Worm (Caenorhabditis elegans) whole organism, young adult: ENCODE results near the gene mlc-3.

Experiments used
- F10E7.11 ChIP-seq: sonication (generic microtip); optimal IDR thresholded peaks from 2 replicates; lab custom pipeline; 2017; ENCODE audit warnings: mild to moderate bottlenecking, missing genetic modification characterization, moderate library complexity, missing compliant biosample characterization
- F23B12.7 ChIP-seq: sonication (generic microtip); optimal IDR thresholded peaks from 2 replicates; lab custom pipeline; 2017; ENCODE audit warnings: missing genetic modification characterization, mild to moderate bottlenecking, missing compliant biosample characterization, antibody characterized with exemption, moderate library complexity; ENCODE audit not compliant: insufficient read depth
- F33H1.4 ChIP-seq: fragments of 200-800 bp; sonication (Bioruptor generic); IDR thresholded peaks from 2 replicates; pipeline ENCODE4 v1.3.6; 2022; ENCODE audit warnings: missing genetic modification reagents, missing genetic modification characterization, missing compliant biosample characterization
- F37B4.10 ChIP-seq: fragments of 200-800 bp; sonication (Bioruptor generic); IDR thresholded peaks from 2 replicates; pipeline ENCODE4 v1.3.6; 2022; ENCODE audit warnings: missing genetic modification characterization, missing compliant biosample characterization
- F39B2.1 ChIP-seq: fragments of 200-800 bp; sonication (Bioruptor generic); IDR thresholded peaks from 2 replicates; pipeline ENCODE4 v1.3.6; 2022; ENCODE audit warnings: missing genetic modification reagents, missing genetic modification characterization, missing compliant biosample characterization
- F52B5.7 ChIP-seq: sonication (generic microtip); optimal IDR thresholded peaks from 2 replicates; lab custom pipeline; 2016; ENCODE audit warnings: mild to moderate bottlenecking, missing genetic modification characterization, missing compliant biosample characterization
- F57A8.1 ChIP-seq: fragments of 200-800 bp; sonication (Bioruptor generic); optimal IDR thresholded peaks from 2 replicates; lab custom pipeline; 2018; ENCODE audit warnings: mild to moderate bottlenecking, missing genetic modification characterization, moderate library complexity, missing compliant biosample characterization
- K11D2.4 ChIP-seq: fragments of 200-800 bp; sonication (Bioruptor generic); IDR thresholded peaks from 2 replicates; pipeline ENCODE4 v1.3.6; 2022; ENCODE audit warnings: missing genetic modification reagents, missing genetic modification characterization, missing compliant biosample characterization
- K12H6.12 ChIP-seq: fragments of 200-800 bp; sonication (Bioruptor generic); optimal IDR thresholded peaks from 2 replicates; lab custom pipeline; 2018; ENCODE audit warnings: mild to moderate bottlenecking, missing genetic modification characterization, missing compliant biosample characterization
- T07F8.4 ChIP-seq: sonication (generic microtip); optimal IDR thresholded peaks from 2 replicates; lab custom pipeline; 2016; ENCODE audit warnings: mild to moderate bottlenecking, missing genetic modification characterization, moderate library complexity, missing compliant biosample characterization
- T26A5.8 ChIP-seq: sonication (generic microtip); optimal IDR thresholded peaks from 2 replicates; lab custom pipeline; 2016; ENCODE audit warnings: missing genetic modification characterization, missing compliant biosample characterization
- Y67H2A.10 ChIP-seq: fragments of 200-800 bp; sonication (Bioruptor generic); conservative IDR thresholded peaks from 2 replicates; pipeline ENCODE4 v1.3.6; 2022; ENCODE audit warnings: missing genetic modification reagents, missing genetic modification characterization, missing compliant biosample characterization
- Y95B8A.8 ChIP-seq: fragments of 200-800 bp; sonication (Bioruptor generic); IDR thresholded peaks from 2 replicates; pipeline ENCODE4 v1.3.6; 2022; ENCODE audit warnings: missing genetic modification reagents, missing genetic modification characterization, missing compliant biosample characterization
- ama-1 ChIP-seq, 3 experiments: fragments of 150-350 bp in 1 of 3; sonication (generic microtip) in 2 of 3; optimal IDR thresholded peaks; 2 replicates each; lab custom pipeline; 2014 to 2018; ENCODE audit warnings: missing biosample characterization in 2 of 3, missing genetic modification characterization in 2 of 3, missing genetic modification reagents in 2 of 3
- atf-7 ChIP-seq: sonication (generic microtip); optimal IDR thresholded peaks from 2 replicates; lab custom pipeline; 2017; ENCODE audit warnings: mild to moderate bottlenecking, missing genetic modification characterization, missing compliant biosample characterization
- attf-3 ChIP-seq: fragments of 200-800 bp; sonication (Bioruptor generic); conservative IDR thresholded peaks from 2 replicates; pipeline ENCODE4 v1.3.6; 2022; ENCODE audit warnings: missing genetic modification reagents, missing genetic modification characterization, missing compliant biosample characterization
- attf-5 ChIP-seq: fragments of 200-800 bp; sonication (Bioruptor generic); optimal IDR thresholded peaks from 2 replicates; lab custom pipeline; 2018; ENCODE audit warnings: mild to moderate bottlenecking, missing genetic modification characterization, missing compliant biosample characterization
- cebp-1 ChIP-seq, 2 experiments: fragments of 200-800 bp in 1 of 2; sonication (Bioruptor generic) in 1 of 2; sonication (generic microtip) in 1 of 2; IDR thresholded peaks in 1 of 2; optimal IDR thresholded peaks in 1 of 2; 2 replicates each; pipeline versions ENCODE4 v1.3.6 to Lab custom; 2017 to 2022; ENCODE audit warnings: missing compliant biosample characterization in 2 of 2, missing genetic modification characterization in 2 of 2, mild to moderate bottlenecking in 1 of 2, missing genetic modification reagents in 1 of 2, moderate library complexity in 1 of 2
- ceh-40 ChIP-seq: fragments of 200-800 bp; sonication (Bioruptor generic); IDR thresholded peaks from 2 replicates; pipeline ENCODE4 v1.3.6; 2022; ENCODE audit warnings: missing genetic modification characterization, missing compliant biosample characterization
- chd-7 ChIP-seq: sonication (generic microtip); optimal IDR thresholded peaks from 2 replicates; lab custom pipeline; 2016; ENCODE audit warnings: mild to moderate bottlenecking, missing genetic modification characterization, moderate library complexity, missing compliant biosample characterization
- dox-1 ChIP-seq: fragments of 200-800 bp; sonication (Bioruptor generic); IDR thresholded peaks from 2 replicates; pipeline ENCODE4 v1.3.6; 2022; ENCODE audit warnings: missing genetic modification reagents, missing genetic modification characterization, missing compliant biosample characterization
- dpff-1 ChIP-seq: sonication (generic microtip); optimal IDR thresholded peaks from 2 replicates; lab custom pipeline; 2017; ENCODE audit warnings: mild to moderate bottlenecking, missing genetic modification characterization, missing compliant biosample characterization
- egl-44 ChIP-seq: fragments of 200-800 bp; sonication (Bioruptor generic); IDR thresholded peaks from 2 replicates; pipeline ENCODE4 v1.3.6; 2022; ENCODE audit warnings: missing genetic modification reagents, missing genetic modification characterization, missing compliant biosample characterization
- hmg-1.2 ChIP-seq: fragments of 200-800 bp; sonication (Bioruptor generic); IDR thresholded peaks from 2 replicates; pipeline ENCODE4 v1.3.6; 2022; ENCODE audit warnings: missing genetic modification reagents, missing genetic modification characterization, missing compliant biosample characterization
- hmg-20 ChIP-seq: fragments of 200-800 bp; sonication (Bioruptor generic); IDR thresholded peaks from 2 replicates; pipeline ENCODE4 v1.3.6; 2022; ENCODE audit warnings: missing genetic modification reagents, missing genetic modification characterization, missing compliant biosample characterization
- hrde-1 ChIP-seq: sonication (generic microtip); optimal IDR thresholded peaks from 2 replicates; lab custom pipeline; 2016; ENCODE audit warnings: missing genetic modification characterization, mild to moderate bottlenecking, missing compliant biosample characterization, moderate library complexity, missing genotype, missing genetic modification reagents, borderline replicate concordance
- lag-1 ChIP-seq: fragments of 200-800 bp; sonication (Bioruptor generic); IDR thresholded peaks from 2 replicates; pipeline ENCODE4 v1.3.6; 2022; ENCODE audit warnings: missing genetic modification reagents, missing genetic modification characterization, missing compliant biosample characterization
- madf-3 ChIP-seq: fragments of 200-800 bp; sonication (Bioruptor generic); IDR thresholded peaks from 2 replicates; pipeline ENCODE4 v1.3.6; 2022; ENCODE audit warnings: missing genetic modification reagents, missing genetic modification characterization, missing compliant biosample characterization
- nfyb-1 ChIP-seq: fragments of 200-800 bp; sonication (Bioruptor generic); IDR thresholded peaks from 2 replicates; pipeline ENCODE4 v1.3.6; 2022; ENCODE audit warnings: missing genetic modification reagents, missing genetic modification characterization, missing compliant biosample characterization
- nhr-179 ChIP-seq: sonication (generic microtip); optimal IDR thresholded peaks from 2 replicates; lab custom pipeline; 2016; ENCODE audit warnings: mild to moderate bottlenecking, missing genetic modification characterization, missing compliant biosample characterization
- rec-8 ChIP-seq, 2 experiments: sonication (generic microtip); optimal IDR thresholded peaks; 2 replicates each; lab custom pipeline; 2016; ENCODE audit warnings: mild to moderate bottlenecking in 2 of 2, missing genetic modification characterization in 2 of 2, missing genetic modification reagents in 2 of 2, missing genotype in 2 of 2, missing biosample characterization in 1 of 2, missing compliant biosample characterization in 1 of 2, moderate library complexity in 1 of 2
- repo-1 ChIP-seq: sonication (generic microtip); optimal IDR thresholded peaks from 2 replicates; lab custom pipeline; 2017; ENCODE audit warnings: mild to moderate bottlenecking, missing genetic modification characterization, missing compliant biosample characterization
- sea-2 ChIP-seq: fragments of 200-800 bp; sonication (Bioruptor generic); IDR thresholded peaks from 2 replicates; pipeline ENCODE4 v1.3.6; 2022; ENCODE audit warnings: missing genetic modification characterization, missing compliant biosample characterization
- snpc-3.4 ChIP-seq: sonication (generic microtip); optimal IDR thresholded peaks from 2 replicates; lab custom pipeline; 2017; ENCODE audit warnings: missing genetic modification characterization, mild to moderate bottlenecking, missing compliant biosample characterization, antibody characterized with exemption, moderate library complexity, missing genotype, missing genetic modification reagents
- somi-1 ChIP-seq: fragments of 200-800 bp; sonication (Bioruptor generic); optimal IDR thresholded peaks from 2 replicates; lab custom pipeline; 2018; ENCODE audit warnings: mild to moderate bottlenecking, missing genetic modification characterization, missing compliant biosample characterization
- tbx-9 ChIP-seq: sonication (generic microtip); optimal IDR thresholded peaks from 2 replicates; lab custom pipeline; 2016; ENCODE audit warnings: borderline replicate concordance, missing genetic modification characterization, inconsistent platforms, missing compliant biosample characterization
- tlf-1 ChIP-seq: fragments of 200-800 bp; sonication (Bioruptor generic); optimal IDR thresholded peaks from 2 replicates; lab custom pipeline; 2018; ENCODE audit warnings: mild to moderate bottlenecking, missing genetic modification characterization, missing compliant biosample characterization
- zfh-2 ChIP-seq: fragments of 200-800 bp; sonication (Bioruptor generic); conservative IDR thresholded peaks from 2 replicates; pipeline ENCODE4 v1.3.6; 2022; ENCODE audit warnings: missing genetic modification reagents, missing genetic modification characterization, missing compliant biosample characterization
- zim-3 ChIP-seq: sonication (generic microtip); optimal IDR thresholded peaks from 2 replicates; lab custom pipeline; 2017; ENCODE audit warnings: mild to moderate bottlenecking, missing genetic modification characterization, moderate library complexity, missing compliant biosample characterization
- ztf-22 ChIP-seq: fragments of 200-800 bp; sonication (Bioruptor generic); optimal IDR thresholded peaks from 2 replicates; lab custom pipeline; 2018; ENCODE audit warnings: mild to moderate bottlenecking, missing genetic modification characterization, moderate library complexity, missing compliant biosample characterization
- ztf-28 ChIP-seq: fragments of 200-800 bp; sonication (Bioruptor generic); IDR thresholded peaks from 2 replicates; pipeline ENCODE4 v1.3.6; 2022; ENCODE audit warnings: missing genetic modification reagents, missing genetic modification characterization, missing compliant biosample characterization

mlc-3 gene

DNA sequence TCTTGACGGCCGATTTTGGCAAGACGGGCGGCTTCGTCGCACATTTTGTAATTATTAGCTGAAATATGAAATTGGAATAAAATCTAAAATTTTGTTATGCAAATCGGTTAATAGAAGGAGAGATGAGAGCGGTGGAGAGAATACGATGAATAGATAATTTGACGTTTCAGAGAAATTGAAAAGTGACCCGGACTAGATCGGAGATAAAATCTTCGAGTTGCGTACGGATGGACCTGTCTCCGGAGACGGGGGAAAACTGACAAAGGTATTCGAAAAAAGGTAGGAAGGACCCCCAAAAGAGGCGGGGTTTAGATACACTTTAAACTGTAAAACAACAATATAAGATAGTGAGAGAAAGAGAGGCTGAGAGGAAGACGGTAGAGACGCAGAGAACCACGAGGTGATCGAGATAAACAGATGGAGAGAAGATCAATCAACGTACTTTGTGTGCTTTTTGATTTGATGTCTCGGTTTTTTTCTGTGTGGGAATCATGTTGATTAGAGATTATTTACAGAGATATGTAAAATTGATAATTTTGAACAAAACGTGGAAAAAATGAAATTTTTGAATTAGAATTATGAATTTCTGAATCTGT, 12.7 kb upstream of the mlc-3 start, which contains the start of gene F09F7.6 (continued):
- 0 out of 2 replicates have a peak, but pooled peaks have one; percentile 34 for TF ChIP-seq nfyb-1
- no peak for TF ChIP-seq lag-1 (GFP tag; lab: Robert Waterston, UW)
- no peak for TF ChIP-seq hmg-20 (GFP tag; lab: Robert Waterston, UW)
- no peak for TF ChIP-seq T26A5.8 (tag; lab: Kevin White, UChicago)
- no peak for TF ChIP-seq sea-2
- TF ChIP-seq somi-1 (GFP tag; lab: Kevin White, UChicago): peak; percentile 64
- TF ChIP-seq Y67H2A.10 (GFP tag; lab: Robert Waterston, UW): no peak
- TF ChIP-seq ztf-22 (GFP tag; lab: Kevin White, UChicago): no peak
- TF ChIP-seq ama-1 (optimal IDR thresholded peaks at IDR 0.05; lab: Kevin White, UChicago): peak; percentile 61
- no peak for TF ChIP-seq ama-1 (GFP tag; optimal IDR thresholded peaks at IDR 0.05; lab: Kevin White, UChicago)
- no peak for TF ChIP-seq Y95B8A.8 (GFP tag; lab: Robert Waterston, UW)
- no peak for TF ChIP-seq F52B5.7
- no peak for TF ChIP-seq F23B12.7 (tag; lab: Kevin White, UChicago)
- TF ChIP-seq F10E7.11 (tag; lab: Kevin White, UChicago): no peak
- TF ChIP-seq madf-3: no peak
- TF ChIP-seq nhr-179 (tag; lab: Kevin White, UChicago): no peak
- TF ChIP-seq zim-3: no peak
- peak; percentile 42 for TF ChIP-seq tlf-1
- no peak for TF ChIP-seq F33H1.4 (GFP tag; lab: Robert Waterston, UW)
- peak; percentile 46; the same call in 1 of the 2 replicates for TF ChIP-seq K11D2.4 (GFP tag; lab: Robert Waterston, UW)
- no peak for TF ChIP-seq ztf-28 (GFP tag; lab: Robert Waterston, UW)
- TF ChIP-seq F39B2.1 (GFP tag; lab: Robert Waterston, UW): no peak
- TF ChIP-seq egl-44 (GFP tag; lab: Robert Waterston, UW): no peak
- peak; percentile 52 for TF ChIP-seq hmg-1.2 (GFP tag; lab: Robert Waterston, UW)
- TF ChIP-seq chd-7: no peak
- no peak for TF ChIP-seq T07F8.4
- no peak for TF ChIP-seq tbx-9 (tag; lab: Kevin White, UChicago)
- no peak for TF ChIP-seq attf-3 (GFP tag; lab: Robert Waterston, UW)
- peak; percentile 25 for TF ChIP-seq atf-7 (tag; lab: Kevin White, UChicago)
- no peak for TF ChIP-seq repo-1 (tag; lab: Kevin White, UChicago)
- no peak for TF ChIP-seq ceh-40
- TF ChIP-seq hrde-1 (tag; lab: Kevin White, UChicago): no peak
- TF ChIP-seq zfh-2 (GFP tag; lab: Robert Waterston, UW): no peak
- TF ChIP-seq dpff-1: no peak
- peak; percentile 11; the same call in 1 of the 2 replicates for TF ChIP-seq dox-1
- no peak for TF ChIP-seq F57A8.1 (GFP tag; lab: Kevin White, UChicago)
- TF ChIP-seq cebp-1 (GFP tag; IDR thresholded peaks at IDR 0.05; lab: Robert Waterston, UW): no peak
- TF ChIP-seq cebp-1 (tag; optimal IDR thresholded peaks at IDR 0.05; lab: Kevin White, UChicago): peak; percentile 59
- peak; percentile 62 for TF ChIP-seq K12H6.12 (tag; lab: Kevin White, UChicago)
- no peak for TF ChIP-seq rec-8 (tag; optimal IDR thresholded peaks at IDR 0.05; lab: Kevin White, UChicago)
- TF ChIP-seq snpc-3.4: no peak
- peak; percentile 38 for TF ChIP-seq attf-5 (GFP tag; lab: Kevin White, UChicago)
- no peak for TF ChIP-seq F37B4.10 (GFP tag; lab: Robert Waterston, UW)
- TF ChIP-seq, all 124 proteins: peak for 19
